Worm (Caenorhabditis elegans) whole organism, midembryonic: ENCODE data around the gene dhgd-1.

Experiments used
- cog-1 ChIP-seq: sonication (generic microtip); optimal IDR thresholded peaks from 2 replicates; lab custom pipeline; 2016; ENCODE audit warnings: missing genetic modification characterization, missing compliant biosample characterization
- flt-1 ChIP-seq: fragments of 200-800 bp; sonication (Bioruptor generic); IDR thresholded peaks from 2 replicates; pipeline ENCODE4 v1.3.6; 2022; ENCODE audit warnings: missing genetic modification characterization, missing compliant biosample characterization
- klf-2 ChIP-seq: fragments of 200-800 bp; sonication (Bioruptor generic); conservative IDR thresholded peaks from 2 replicates; pipeline ENCODE4 v1.3.6; 2022; ENCODE audit warnings: missing genetic modification reagents, missing genetic modification characterization, missing compliant biosample characterization
- med-1 ChIP-seq: sonication (generic microtip); optimal IDR thresholded peaks from 2 replicates; lab custom pipeline; 2017; ENCODE audit warnings: missing genetic modification characterization, mild to moderate bottlenecking, missing compliant biosample characterization, antibody characterized with exemption, missing genetic modification reagents; ENCODE audit not compliant: insufficient read depth
- ref-1 ChIP-seq: fragments of 200-800 bp; sonication (Bioruptor generic); conservative IDR thresholded peaks from 2 replicates; pipeline ENCODE4 v1.3.6; 2022; ENCODE audit warnings: missing genetic modification reagents, missing genetic modification characterization, missing compliant biosample characterization
- tab-1 ChIP-seq: fragments of 200-800 bp; sonication (Bioruptor generic); IDR thresholded peaks from 2 replicates; pipeline ENCODE4 v1.3.6; 2022; ENCODE audit warnings: missing genetic modification characterization, missing compliant biosample characterization
- ztf-23 ChIP-seq: fragments of 200-800 bp; sonication (Bioruptor generic); IDR thresholded peaks from 2 replicates; pipeline ENCODE4 v1.3.6; 2022; ENCODE audit warnings: missing genetic modification reagents, missing genetic modification characterization, missing compliant biosample characterization
- ztf-29 ChIP-seq: fragments of 200-800 bp; sonication (Bioruptor generic); IDR thresholded peaks from 2 replicates; pipeline ENCODE4 v1.3.6; 2022; ENCODE audit warnings: missing genetic modification reagents, missing genetic modification characterization, missing compliant biosample characterization

DNA sequence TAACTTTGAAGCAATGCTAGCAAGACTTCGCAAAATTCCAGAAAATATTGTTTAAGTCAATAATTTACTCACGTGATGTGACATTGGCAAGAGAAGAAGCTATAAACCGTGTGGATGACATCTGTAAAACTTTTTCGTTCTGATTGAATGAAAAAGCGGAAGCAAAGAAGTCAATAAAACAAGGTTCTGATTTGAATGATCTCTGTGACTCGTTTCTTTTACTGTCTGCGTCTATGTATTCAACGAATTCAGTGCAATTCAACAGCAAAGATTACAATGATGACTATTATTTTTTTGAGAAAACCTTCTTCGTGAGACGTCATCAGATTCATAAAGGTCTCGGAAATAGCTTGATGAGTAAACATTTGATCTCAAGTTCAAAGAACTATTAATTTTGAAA, 59.0 kb downstream of the dhgd-1 start, which contains the start of gene hacl-1:
- TF ChIP-seq tab-1 (GFP tag; lab: Robert Waterston, UW) (no peak), med-1 (no peak), ztf-23 (GFP tag; lab: Robert Waterston, UW) (no peak), flt-1 (GFP tag; lab: Robert Waterston, UW) (no peak), ref-1 (GFP tag; lab: Robert Waterston, UW) (no peak), ztf-29 (no peak), klf-2 (GFP tag; lab: Robert Waterston, UW) (no peak), cog-1 (no peak)
